Worm (Caenorhabditis elegans): ENCODE results near the gene nspe-1.

The nspe-1 gene

ce11 chrII:12659676-12660371 is 39.2 kb upstream of the nspe-1 start (continued):
- TF ChIP-seq mdl-1 (tag; optimal IDR thresholded peaks at IDR 0.05) (peak in 1 of 2 experiments; percentile 1), lin-13 (GFP tag; optimal IDR thresholded peaks at IDR 0.05) (no peak), zip-4 (GFP tag; optimal IDR thresholded peaks at IDR 0.05) (no peak), pag-3 (tag; optimal IDR thresholded peaks at IDR 0.05; ENCODE audit: borderline replicate concordance, insufficient read depth) (no peak), ceh-90 (tag; optimal IDR thresholded peaks at IDR 0.05) (no peak), grh-1 (GFP tag; IDR thresholded peaks at IDR 0.05) (no peak), lin-39 (tag; optimal IDR thresholded peaks at IDR 0.05) (no peak), nhr-85 (tag) (no peak), hpl-2 (GFP tag; optimal IDR thresholded peaks at IDR 0.05) (no peak), F16B12.6 (tag; optimal IDR thresholded peaks at IDR 0.05) (no peak), hlh-4 (tag; optimal IDR thresholded peaks at IDR 0.05) (no peak), ceh-88 (GFP tag; IDR thresholded peaks at IDR 0.05) (no peak), nhr-20 (tag; optimal IDR thresholded peaks at IDR 0.05) (peak; percentile 2), irx-1 (tag; optimal IDR thresholded peaks at IDR 0.05) (peak; percentile 22), aly-2 (tag; optimal IDR thresholded peaks at IDR 0.05) (no peak), ets-5 (GFP tag; IDR thresholded peaks at IDR 0.05) (no peak), ces-1 (GFP tag; optimal IDR thresholded peaks at IDR 0.05) (no peak), ceh-82 (tag; optimal IDR thresholded peaks at IDR 0.05) (no peak), fkh-8 (tag; optimal IDR thresholded peaks at IDR 0.05) (peak; percentile 16), sptf-1 (tag; optimal IDR thresholded peaks at IDR 0.05) (no peak), mab-9 (GFP tag; IDR thresholded peaks at IDR 0.05) (no peak), tlp-1 (tag; optimal IDR thresholded peaks at IDR 0.05) (no peak), rnt-1 (tag; optimal IDR thresholded peaks at IDR 0.05) (peak; percentile 68), pqm-1 (tag; optimal IDR thresholded peaks at IDR 0.05) (no peak), lin-14 (GFP tag; optimal IDR thresholded peaks at IDR 0.05) (peak; percentile 90), ztf-11 (tag; optimal IDR thresholded peaks at IDR 0.05) (no peak), xbp-1 (tag; optimal IDR thresholded peaks at IDR 0.05) (no peak), nhr-76 (tag; optimal IDR thresholded peaks at IDR 0.05) (no peak), unc-98 (GFP tag; IDR thresholded peaks at IDR 0.05) (peak; percentile 48), swsn-7 (tag; optimal IDR thresholded peaks at IDR 0.05) (peak; percentile 24), isw-1 (GFP tag; IDR thresholded peaks at IDR 0.05) (no peak), lsy-2 (tag; optimal IDR thresholded peaks at IDR 0.05) (peak; percentile 31 to 46), dpl-1 (GFP tag; optimal IDR thresholded peaks at IDR 0.05) (peak in 2 of 3 experiments; percentile 13 to 29), pax-3 (tag; optimal IDR thresholded peaks at IDR 0.05) (no peak), ztf-4 (tag; optimal IDR thresholded peaks at IDR 0.05) (no peak), lir-3 (tag; optimal IDR thresholded peaks at IDR 0.05; ENCODE audit: poor library complexity) (no peak), skn-1 (tag; optimal IDR thresholded peaks at IDR 0.05) (no peak), blmp-1 (tag; optimal IDR thresholded peaks at IDR 0.05) (no peak), lin-15B (tag; optimal IDR thresholded peaks at IDR 0.05) (no peak), nhr-84 (tag; optimal IDR thresholded peaks at IDR 0.05) (no peak), nhr-90 (tag; optimal IDR thresholded peaks at IDR 0.05; ENCODE audit: poor library complexity) (no peak)

ce11 chrII:12658409-12658808 is 37.7 kb upstream of the nspe-1 start:
- TF ChIP-seq nhr-19 (GFP tag; conservative IDR thresholded peaks at IDR 0.05): no peak
- TF ChIP-seq lin-14 (GFP tag; optimal IDR thresholded peaks at IDR 0.05): peak; percentile 36
- peak; percentile 6 for TF ChIP-seq snpc-4 (tag; optimal IDR thresholded peaks at IDR 0.05)
- TF ChIP-seq lsy-2 (tag; optimal IDR thresholded peaks at IDR 0.05): peak in 1 of 2 experiments; percentile 22
- TF ChIP-seq hpl-2 (GFP tag; optimal IDR thresholded peaks at IDR 0.05): no peak
- peak; percentile 40 for TF ChIP-seq rnt-1 (tag; optimal IDR thresholded peaks at IDR 0.05)
- TF ChIP-seq mdl-1 (tag; optimal IDR thresholded peaks at IDR 0.05): peak in 1 of 2 experiments; percentile 23

Data from whole organism, L1 larva.